Fruit fly (Drosophila melanogaster) Kc167 (cell line): ENCODE results near the gene DIP-iota.

Experiments
- Myc ChIP-seq: fragments of >200 bp; optimal IDR thresholded peaks from 2 replicates; lab custom pipeline; 2017; ENCODE audit warnings: missing external identifiers
- Sin3A ChIP-seq: fragments of >200 bp; optimal IDR thresholded peaks from 2 replicates; lab custom pipeline; 2018; ENCODE audit warnings: missing external identifiers
- h ChIP-seq: fragments of >200 bp; optimal IDR thresholded peaks from 3 replicates; lab custom pipeline; 2018; ENCODE audit warnings: missing external identifiers
- insv ChIP-seq: fragments of >200 bp; optimal IDR thresholded peaks from 3 replicates; lab custom pipeline; 2018; ENCODE audit warnings: missing external identifiers
- psq ChIP-seq: fragments of >200 bp; optimal IDR thresholded peaks from 2 replicates; lab custom pipeline; 2017; ENCODE audit warnings: missing external identifiers
- ttk ChIP-seq: sonication (Bioruptor generic); optimal IDR thresholded peaks from 2 replicates; lab custom pipeline; 2017; ENCODE audit warnings: missing external identifiers

DIP-iota gene

dm6 chr2L:6621600-6621999, at the start of gene DIP-iota:
TSS of gene DIP-iota (minus strand) at chr2L:6621700.
- no peak for TF ChIP-seq Myc
- no peak for TF ChIP-seq psq (lab: Kevin White, UChicago)

DNA sequence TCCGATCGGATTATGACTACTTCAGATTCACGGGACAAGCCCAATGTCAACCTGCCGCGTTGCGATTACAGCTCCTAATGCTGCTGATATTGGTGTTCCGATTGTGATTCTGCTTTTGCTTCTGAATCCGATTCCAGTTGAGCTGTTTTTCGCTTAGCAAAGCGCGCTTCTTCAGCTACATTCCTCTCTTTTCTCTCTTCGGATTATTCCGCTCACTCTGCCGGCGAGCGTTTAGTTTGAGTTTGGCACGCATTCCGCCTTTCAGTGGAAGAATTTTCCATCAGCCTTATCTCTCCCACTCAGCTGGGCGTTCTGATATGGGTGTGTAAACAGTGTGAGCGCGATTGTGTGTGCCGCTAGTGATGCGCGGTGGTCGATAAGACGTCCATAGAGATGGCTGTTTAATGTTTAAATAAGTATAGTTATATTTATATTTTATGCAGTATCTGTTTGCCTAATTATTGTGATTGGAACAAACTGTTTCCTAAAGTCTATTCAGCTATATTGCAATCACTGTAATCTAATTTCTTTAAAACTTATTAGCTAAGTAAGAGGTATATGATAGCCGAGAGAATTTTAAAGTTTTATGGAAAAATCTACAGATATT, 46.3 kb upstream of the DIP-iota start, which contains the start of gene Galt:
Gene Galt (minus strand): TSS at position 315 of the 607 bp plus-strand sequence.
- TF ChIP-seq Sin3A (lab: Kevin White, UChicago) (no peak), insv (no peak), ttk (lab: Kevin White, UChicago) (no peak), psq (lab: Kevin White, UChicago) (no peak), Myc (no peak)

DNA sequence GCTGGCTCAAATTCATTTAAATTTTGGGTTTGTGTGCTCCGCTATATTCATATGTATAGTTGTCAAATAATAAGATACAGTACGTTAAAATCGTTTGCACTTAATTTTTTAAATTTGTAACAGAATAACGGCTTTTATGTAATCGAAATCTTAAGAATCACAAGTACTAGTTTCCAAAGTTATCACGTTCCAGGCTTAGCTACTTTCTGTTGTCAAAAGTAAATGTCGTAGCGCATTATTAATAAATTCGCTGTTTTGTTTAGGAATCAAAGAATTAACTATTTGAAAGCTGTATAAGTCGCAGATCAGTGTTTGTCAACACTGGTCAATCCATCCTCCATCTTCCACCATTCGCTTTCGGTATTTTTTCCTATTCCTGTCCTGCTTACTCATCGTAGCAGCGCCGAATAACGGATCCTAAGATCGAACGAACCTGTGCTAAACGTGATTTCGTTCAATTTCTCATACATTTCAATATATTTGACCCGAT, 42.1 kb upstream of the DIP-iota start, which contains the start of the genes CG13771, CG34310 and cup:
Gene CG13771 (minus strand): TSS at position 51 of the 490 bp plus-strand sequence.
Gene CG34310 (plus strand): TSS at position 103 of the 490 bp plus-strand sequence.
Gene cup (plus strand): TSS at position 103 of the 490 bp plus-strand sequence.
- TF ChIP-seq ttk (lab: Kevin White, UChicago), result no peak
- TF ChIP-seq Myc, result no peak
- TF ChIP-seq h (lab: Kevin White, UChicago), result no peak
- TF ChIP-seq psq (lab: Kevin White, UChicago), result no peak
- no peak for TF ChIP-seq insv
- TF ChIP-seq Sin3A (lab: Kevin White, UChicago), result no peak

DNA sequence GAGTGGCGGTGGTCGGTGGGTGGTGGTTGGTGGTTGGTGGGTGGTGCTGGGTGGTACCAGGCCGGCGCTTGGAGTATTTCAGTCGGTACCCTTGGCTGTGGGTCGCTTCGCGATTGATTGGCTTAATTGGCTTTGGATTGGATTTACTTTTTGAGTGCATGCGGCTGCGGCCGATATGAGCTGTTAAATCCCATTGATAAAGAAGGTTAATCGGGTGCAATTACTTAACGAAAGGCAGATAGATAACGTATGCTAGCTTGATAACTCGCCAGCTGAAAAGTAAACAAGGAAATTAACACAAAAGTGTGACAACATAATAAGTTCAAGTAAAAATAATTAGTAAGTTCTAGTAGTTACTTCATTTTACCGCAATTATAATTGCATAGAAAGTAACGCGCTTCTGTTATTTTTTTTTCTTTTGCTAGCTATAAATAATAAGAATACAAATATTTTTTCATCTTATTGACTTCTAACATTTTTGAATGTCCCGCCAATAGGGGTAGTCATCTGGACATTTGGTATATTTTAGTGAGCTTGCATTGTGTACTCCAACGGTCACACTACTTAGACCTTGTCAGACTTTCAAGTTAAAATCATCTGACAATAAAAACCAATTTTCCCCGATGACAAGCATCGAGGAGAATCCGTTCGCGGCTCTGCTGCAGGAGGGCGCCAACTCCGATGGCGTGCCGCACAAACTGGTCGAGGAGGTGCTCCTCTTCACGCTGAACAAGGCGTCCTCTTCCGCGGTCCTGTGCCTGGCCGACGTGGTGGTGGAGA, 36.7 kb upstream of the DIP-iota start, which contains the start of the genes CG31636 and Ube4A:
Gene CG31636 (minus strand): TSS at position 184 of the 780 bp plus-strand sequence.
Gene Ube4A (plus strand): TSS at position 549 of the 780 bp plus-strand sequence.
- no peak for TF ChIP-seq ttk (lab: Kevin White, UChicago)

DNA sequence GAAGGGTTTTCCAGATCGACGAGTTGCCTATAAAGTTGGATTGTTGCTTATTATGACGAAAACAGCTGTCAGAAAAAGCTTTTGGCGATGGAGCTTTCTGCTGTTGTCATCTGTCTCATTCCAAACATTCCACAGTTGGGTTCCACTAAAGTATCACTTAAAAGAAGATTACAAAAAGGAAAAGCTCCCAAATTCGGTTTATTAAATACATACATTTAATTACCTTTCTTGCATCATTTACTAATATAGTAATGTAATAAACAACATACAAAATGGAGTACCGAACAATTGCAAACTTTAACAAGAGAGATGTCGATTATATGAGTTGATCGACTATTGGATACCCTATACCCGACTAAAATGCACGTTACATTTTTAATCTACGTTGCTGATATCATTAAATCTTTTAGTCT, 34.8 kb upstream of the DIP-iota start, which contains the start of gene CG31633:
Gene CG31633 (minus strand): TSS at position 58 of the 413 bp plus-strand sequence.
- TF ChIP-seq h (lab: Kevin White, UChicago) (no peak), Sin3A (lab: Kevin White, UChicago) (no peak), Myc (no peak), ttk (lab: Kevin White, UChicago) (no peak), insv (no peak), psq (lab: Kevin White, UChicago) (no peak)

dm6 chr2L:6649085-6649754, 27.7 kb upstream of the DIP-iota start, which contains the start of the genes CG31635 and Tango1:
TSS of gene CG31635 (minus strand) at chr2L:6649114.
TSS of gene Tango1 (plus strand) at chr2L:6649388.
- no peak for TF ChIP-seq ttk (lab: Kevin White, UChicago)
- TF ChIP-seq Sin3A (lab: Kevin White, UChicago), result no peak
- no peak for TF ChIP-seq Myc
- no peak for TF ChIP-seq h (lab: Kevin White, UChicago)
- no peak for TF ChIP-seq psq (lab: Kevin White, UChicago)
- no peak for TF ChIP-seq insv

DNA sequence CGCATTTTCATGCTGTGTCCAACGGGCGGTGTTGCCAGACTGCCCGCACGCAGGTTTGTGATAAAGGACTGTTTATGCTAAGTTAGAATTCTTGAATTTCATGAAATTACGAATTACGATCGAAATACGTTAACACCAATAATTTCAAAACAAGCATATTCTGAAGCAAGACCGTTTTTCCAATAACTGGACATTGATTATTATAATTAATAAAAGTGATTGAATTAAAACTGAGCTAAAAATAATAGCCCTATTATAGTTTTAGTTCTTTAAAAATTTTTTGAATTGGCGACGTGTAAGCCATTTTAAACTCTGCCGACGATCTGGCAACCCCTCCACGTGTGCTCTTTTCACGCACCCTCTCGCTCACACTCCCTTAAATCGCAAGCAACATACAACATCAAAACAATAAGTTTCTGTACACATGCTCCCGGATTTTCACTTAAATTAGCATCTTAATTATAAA, 26.7 kb upstream of the DIP-iota start:
- no peak for TF ChIP-seq Sin3A (lab: Kevin White, UChicago)
- TF ChIP-seq Myc, result no peak

DNA sequence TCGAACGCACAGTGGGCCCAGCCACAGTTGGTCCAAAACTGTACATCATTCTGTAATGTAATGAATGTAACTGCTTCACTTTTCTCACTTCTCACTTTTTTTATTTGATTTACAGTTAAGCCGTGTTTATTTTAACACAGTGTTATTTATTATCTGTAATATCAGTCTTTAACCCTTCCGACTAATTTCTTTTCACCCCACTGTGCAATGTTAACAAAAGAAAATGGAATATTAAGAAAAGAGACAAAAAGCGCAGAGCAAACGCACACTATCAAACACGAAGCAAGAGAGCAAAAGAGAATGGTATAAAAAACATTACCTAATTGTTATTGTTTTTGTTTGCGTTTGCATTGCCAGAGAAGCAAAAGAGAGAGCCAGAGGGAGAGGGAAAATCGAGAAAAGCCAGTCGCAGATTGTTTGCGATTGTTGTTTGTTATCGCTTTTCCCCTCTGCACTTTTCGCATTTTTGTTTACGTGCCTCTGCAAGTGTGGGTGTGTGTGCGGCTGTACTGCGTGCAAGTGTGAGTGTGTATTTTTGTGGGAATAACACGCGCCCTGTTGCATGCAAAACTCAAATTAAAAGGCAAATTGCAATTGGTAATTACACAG, 25.7 kb upstream of the DIP-iota start:
- TF ChIP-seq Myc (no peak), h (lab: Kevin White, UChicago) (no peak), psq (lab: Kevin White, UChicago) (no peak), insv (no peak), Sin3A (lab: Kevin White, UChicago) (no peak), ttk (lab: Kevin White, UChicago) (no peak)

DNA sequence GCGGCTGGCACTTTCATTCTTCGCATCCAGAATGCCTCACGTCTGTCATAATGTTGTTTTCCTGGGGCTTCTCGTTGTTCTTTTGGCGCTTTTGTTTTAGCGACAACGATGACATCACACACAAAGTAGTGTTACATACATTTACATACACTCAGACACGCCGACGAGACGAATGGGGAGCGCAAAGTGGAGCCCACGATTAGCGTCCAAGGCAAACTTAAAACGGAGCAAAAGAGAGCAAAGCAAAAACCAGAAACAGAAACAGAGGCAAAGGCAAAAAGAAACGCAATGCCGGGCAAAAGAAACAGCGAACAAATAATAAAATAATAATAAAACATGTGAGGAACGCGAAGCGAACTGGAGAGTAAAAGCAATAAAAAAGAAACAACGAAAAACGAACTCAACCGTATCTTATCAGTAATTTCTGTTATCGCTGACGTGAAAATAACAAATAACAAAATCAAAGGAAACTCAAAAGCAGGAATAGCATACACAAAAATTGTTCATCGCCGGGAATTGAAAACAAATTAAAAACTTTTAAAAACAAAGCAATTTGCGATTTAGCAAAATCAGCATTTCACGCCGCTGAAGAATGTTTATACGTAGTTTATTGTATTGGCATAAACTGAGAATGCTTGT, 23.0 kb upstream of the DIP-iota start:
- TF ChIP-seq ttk (lab: Kevin White, UChicago), result no peak
- no peak for TF ChIP-seq Sin3A (lab: Kevin White, UChicago)
- no peak for TF ChIP-seq h (lab: Kevin White, UChicago)
- no peak for TF ChIP-seq psq (lab: Kevin White, UChicago)
- no peak for TF ChIP-seq Myc
- no peak for TF ChIP-seq insv

dm6 chr2L:6643218-6643756, 21.8 kb upstream of the DIP-iota start:
- TF ChIP-seq h (lab: Kevin White, UChicago) (no peak), Sin3A (lab: Kevin White, UChicago) (no peak), ttk (lab: Kevin White, UChicago) (no peak), insv (no peak)

dm6 chr2L:6632307-6632706, 10.8 kb upstream of the DIP-iota start, which contains the start of gene Oatp26F:
TSS of gene Oatp26F (minus strand) at chr2L:6632407.
- TF ChIP-seq Myc (no peak), psq (lab: Kevin White, UChicago) (no peak), insv (no peak), h (lab: Kevin White, UChicago) (no peak), ttk (lab: Kevin White, UChicago) (no peak), Sin3A (lab: Kevin White, UChicago) (no peak)
